Fruit fly (Drosophila melanogaster): ENCODE measurements around the gene CG18213.

CG18213 gene

dm6 chr3R:17020956-17021355 lies 19.0 kb downstream of the CG18213 start, which contains the start of gene Adsl (continued):
- TF ChIP-seq acj6 (GFP tag; optimal IDR thresholded peaks at IDR 0.05) (peak; percentile 49), eg (GFP tag; IDR thresholded peaks at IDR 0.05) (peak; percentile 31; the same call in 1 of the 3 replicates), svp (GFP tag) (peak; percentile 73), CG8319 (GFP tag; optimal IDR thresholded peaks at IDR 0.05) (peak; percentile 28), CG6854 (GFP tag; optimal IDR thresholded peaks at IDR 0.05) (no peak), CG15336 (GFP tag; IDR thresholded peaks at IDR 0.05) (no peak), Sox102F (GFP tag; optimal IDR thresholded peaks at IDR 0.05) (peak; percentile 54), CG1621 (tag; optimal IDR thresholded peaks at IDR 0.05) (peak; percentile 56), CG8632 (GFP tag; optimal IDR thresholded peaks at IDR 0.05) (peak; percentile 36), Met (GFP tag; optimal IDR thresholded peaks at IDR 0.05) (peak; percentile 67)

dm6 chr3R:17018902-17019527 lies 21.0 kb downstream of the CG18213 start:
- TF ChIP-seq CG11902 (GFP tag; optimal IDR thresholded peaks at IDR 0.05): no peak
- no peak for TF ChIP-seq lz (GFP tag; optimal IDR thresholded peaks at IDR 0.05)
- peak; percentile 48 for TF ChIP-seq Ets96B (tag; optimal IDR thresholded peaks at IDR 0.05)
- peak; percentile 30 for TF ChIP-seq net (GFP tag; optimal IDR thresholded peaks at IDR 0.05)
- TF ChIP-seq CG9139 (GFP tag; optimal IDR thresholded peaks at IDR 0.05): peak; percentile 56
- TF ChIP-seq CG3919 (GFP tag; optimal IDR thresholded peaks at IDR 0.05): no peak
- no peak for TF ChIP-seq vri (GFP tag; optimal IDR thresholded peaks at IDR 0.05)
- TF ChIP-seq CG10669 (GFP tag; optimal IDR thresholded peaks at IDR 0.05): peak; percentile 42
- peak; percentile 21 for TF ChIP-seq spab (GFP tag; optimal IDR thresholded peaks at IDR 0.05)
- TF ChIP-seq Eip93F (GFP tag; optimal IDR thresholded peaks at IDR 0.05): no peak
- peak; percentile 24 for TF ChIP-seq CG3032 (tag; optimal IDR thresholded peaks at IDR 0.05)
- no peak for TF ChIP-seq CG6854 (GFP tag; optimal IDR thresholded peaks at IDR 0.05)
- TF ChIP-seq CG6276 (GFP tag; optimal IDR thresholded peaks at IDR 0.05): no peak
- no peak for TF ChIP-seq CG6163 (GFP tag; IDR thresholded peaks at IDR 0.05)
- TF ChIP-seq cyc (GFP tag; optimal IDR thresholded peaks at IDR 0.05): no peak
- no peak for TF ChIP-seq CG11762 (GFP tag; optimal IDR thresholded peaks at IDR 0.05; ENCODE audit: insufficient read depth)
- TF ChIP-seq dac (GFP tag; optimal IDR thresholded peaks at IDR 0.05): no peak
- peak; percentile 31 for TF ChIP-seq achi (GFP tag; optimal IDR thresholded peaks at IDR 0.05)
- TF ChIP-seq CG15336 (GFP tag; IDR thresholded peaks at IDR 0.05): no peak
- peak; percentile 55 to 59 for TF ChIP-seq ss (GFP tag; optimal IDR thresholded peaks at IDR 0.05)
- TF ChIP-seq Blimp-1 (GFP tag; optimal IDR thresholded peaks at IDR 0.05): no peak
- TF ChIP-seq topi (GFP tag; optimal IDR thresholded peaks at IDR 0.05): no peak
- peak; percentile 16 for TF ChIP-seq pdm3 (GFP tag; optimal IDR thresholded peaks at IDR 0.05)
- peak; percentile 1 for TF ChIP-seq CG8632 (GFP tag; optimal IDR thresholded peaks at IDR 0.05)
- TF ChIP-seq Sox15 (GFP tag; optimal IDR thresholded peaks at IDR 0.05): no peak
- no peak for TF ChIP-seq CG6792 (GFP tag; optimal IDR thresholded peaks at IDR 0.05)
- peak; percentile 3 for TF ChIP-seq CG16779 (tag; optimal IDR thresholded peaks at IDR 0.05)
- no peak for TF ChIP-seq fd85E (GFP tag; optimal IDR thresholded peaks at IDR 0.05)
- peak; percentile 22 for TF ChIP-seq Hr4 (GFP tag; optimal IDR thresholded peaks at IDR 0.05)
- no peak for TF ChIP-seq CG34406 (GFP tag; optimal IDR thresholded peaks at IDR 0.05)
- no peak for TF ChIP-seq Sox14 (GFP tag; optimal IDR thresholded peaks at IDR 0.05)
- no peak for TF ChIP-seq Hr38 (GFP tag; optimal IDR thresholded peaks at IDR 0.05)
- TF ChIP-seq fd59A (GFP tag; optimal IDR thresholded peaks at IDR 0.05): no peak
- TF ChIP-seq svp (GFP tag): peak; percentile 97
- peak; percentile 57 for TF ChIP-seq dsx (GFP tag; optimal IDR thresholded peaks at IDR 0.05; ENCODE audit: poor library complexity, severe bottlenecking)
- TF ChIP-seq Eip75B (GFP tag; optimal IDR thresholded peaks at IDR 0.05): no peak
- TF ChIP-seq Smox (GFP tag; optimal IDR thresholded peaks at IDR 0.05): no peak
- no peak for TF ChIP-seq esn (GFP tag; optimal IDR thresholded peaks at IDR 0.05)
- peak; percentile 78 for TF ChIP-seq Eip78C (GFP tag)
- no peak for TF ChIP-seq Hr39 (GFP tag; optimal IDR thresholded peaks at IDR 0.05)
- TF ChIP-seq Gug (GFP tag; IDR thresholded peaks at IDR 0.05): no peak
- TF ChIP-seq CG6808 (GFP tag; optimal IDR thresholded peaks at IDR 0.05): peak; percentile 63
- TF ChIP-seq salr (GFP tag; optimal IDR thresholded peaks at IDR 0.05): peak in 1 of 2 experiments; percentile 13
